Worm (Caenorhabditis elegans) whole organism, young adult: ENCODE results near the gene C14C10.10.

Experiments used
- B0019.2 ChIP-seq: fragments of 200-800 bp; sonication (Bioruptor generic); conservative IDR thresholded peaks from 2 replicates; pipeline ENCODE4 v1.3.6; 2022; ENCODE audit warnings: missing genetic modification reagents, missing genetic modification characterization, missing compliant biosample characterization
- C06A6.2 ChIP-seq: fragments of 200-800 bp; sonication (Bioruptor generic); conservative IDR thresholded peaks from 2 replicates; pipeline ENCODE4 v1.3.6; 2022; ENCODE audit warnings: missing genetic modification characterization, missing compliant biosample characterization
- D2030.7 ChIP-seq: fragments of 200-800 bp; sonication (Bioruptor generic); IDR thresholded peaks from 2 replicates; pipeline ENCODE4 v1.3.6; 2022; ENCODE audit warnings: missing genetic modification reagents, missing genetic modification characterization, missing compliant biosample characterization
- F39B2.1 ChIP-seq: fragments of 200-800 bp; sonication (Bioruptor generic); IDR thresholded peaks from 2 replicates; pipeline ENCODE4 v1.3.6; 2022; ENCODE audit warnings: missing genetic modification reagents, missing genetic modification characterization, missing compliant biosample characterization
- F55B11.4 ChIP-seq: sonication (generic microtip); optimal IDR thresholded peaks from 2 replicates; lab custom pipeline; 2016; ENCODE audit warnings: missing compliant biosample characterization, missing genetic modification characterization, borderline replicate concordance; ENCODE audit not compliant: insufficient read depth
- F57C9.4 ChIP-seq: sonication (generic microtip); optimal IDR thresholded peaks from 2 replicates; lab custom pipeline; 2017; ENCODE audit warnings: mild to moderate bottlenecking, missing genetic modification characterization, missing compliant biosample characterization
- K11D2.4 ChIP-seq: fragments of 200-800 bp; sonication (Bioruptor generic); IDR thresholded peaks from 2 replicates; pipeline ENCODE4 v1.3.6; 2022; ENCODE audit warnings: missing genetic modification reagents, missing genetic modification characterization, missing compliant biosample characterization
- T07F8.4 ChIP-seq: sonication (generic microtip); optimal IDR thresholded peaks from 2 replicates; lab custom pipeline; 2016; ENCODE audit warnings: mild to moderate bottlenecking, missing genetic modification characterization, moderate library complexity, missing compliant biosample characterization
- T26A5.8 ChIP-seq: sonication (generic microtip); optimal IDR thresholded peaks from 2 replicates; lab custom pipeline; 2016; ENCODE audit warnings: missing genetic modification characterization, missing compliant biosample characterization
- Y53G8AR.9 ChIP-seq: fragments of 200-800 bp; sonication (Bioruptor generic); conservative IDR thresholded peaks from 2 replicates; pipeline ENCODE4 v1.3.6; 2022; ENCODE audit warnings: missing genetic modification reagents, missing genetic modification characterization, missing compliant biosample characterization
- ama-1 ChIP-seq, 3 experiments: fragments of 150-350 bp in 1 of 3; sonication (generic microtip) in 2 of 3; optimal IDR thresholded peaks; 2 replicates each; lab custom pipeline; 2014 to 2018; ENCODE audit warnings: missing biosample characterization in 2 of 3, missing genetic modification characterization in 2 of 3, missing genetic modification reagents in 2 of 3
- bed-1 ChIP-seq: fragments of 200-800 bp; sonication (Bioruptor generic); IDR thresholded peaks from 2 replicates; pipeline ENCODE4 v1.3.6; 2022; ENCODE audit warnings: missing genetic modification reagents, missing genetic modification characterization, missing compliant biosample characterization
- cebp-1 ChIP-seq, 2 experiments: fragments of 200-800 bp in 1 of 2; sonication (Bioruptor generic) in 1 of 2; sonication (generic microtip) in 1 of 2; IDR thresholded peaks in 1 of 2; optimal IDR thresholded peaks in 1 of 2; 2 replicates each; pipeline versions ENCODE4 v1.3.6 to Lab custom; 2017 to 2022; ENCODE audit warnings: missing compliant biosample characterization in 2 of 2, missing genetic modification characterization in 2 of 2, mild to moderate bottlenecking in 1 of 2, missing genetic modification reagents in 1 of 2, moderate library complexity in 1 of 2
- ceh-91 ChIP-seq: fragments of 200-800 bp; sonication (Bioruptor generic); IDR thresholded peaks from 2 replicates; pipeline ENCODE4 v1.3.6; 2022; ENCODE audit warnings: missing genetic modification reagents, missing genetic modification characterization, missing compliant biosample characterization
- chd-7 ChIP-seq: sonication (generic microtip); optimal IDR thresholded peaks from 2 replicates; lab custom pipeline; 2016; ENCODE audit warnings: mild to moderate bottlenecking, missing genetic modification characterization, moderate library complexity, missing compliant biosample characterization
- dox-1 ChIP-seq: fragments of 200-800 bp; sonication (Bioruptor generic); IDR thresholded peaks from 2 replicates; pipeline ENCODE4 v1.3.6; 2022; ENCODE audit warnings: missing genetic modification reagents, missing genetic modification characterization, missing compliant biosample characterization
- dpff-1 ChIP-seq: sonication (generic microtip); optimal IDR thresholded peaks from 2 replicates; lab custom pipeline; 2017; ENCODE audit warnings: mild to moderate bottlenecking, missing genetic modification characterization, missing compliant biosample characterization
- egl-44 ChIP-seq: fragments of 200-800 bp; sonication (Bioruptor generic); IDR thresholded peaks from 2 replicates; pipeline ENCODE4 v1.3.6; 2022; ENCODE audit warnings: missing genetic modification reagents, missing genetic modification characterization, missing compliant biosample characterization
- hmg-1.2 ChIP-seq: fragments of 200-800 bp; sonication (Bioruptor generic); IDR thresholded peaks from 2 replicates; pipeline ENCODE4 v1.3.6; 2022; ENCODE audit warnings: missing genetic modification reagents, missing genetic modification characterization, missing compliant biosample characterization
- lin-26 ChIP-seq: fragments of 200-800 bp; sonication (Bioruptor generic); IDR thresholded peaks from 2 replicates; pipeline ENCODE4 v1.3.6; 2022; ENCODE audit warnings: missing genetic modification reagents, missing genetic modification characterization, missing compliant biosample characterization
- lin-40 ChIP-seq: sonication (generic microtip); optimal IDR thresholded peaks from 2 replicates; lab custom pipeline; 2016; ENCODE audit warnings: missing genetic modification characterization, mild to moderate bottlenecking, missing compliant biosample characterization, missing genotype, missing genetic modification reagents
- lin-54 ChIP-seq: fragments of 200-800 bp; sonication (Bioruptor generic); optimal IDR thresholded peaks from 2 replicates; lab custom pipeline; 2018; ENCODE audit warnings: mild to moderate bottlenecking, missing genetic modification characterization, missing compliant biosample characterization
- lsl-1 ChIP-seq: fragments of 200-800 bp; sonication (Bioruptor generic); optimal IDR thresholded peaks from 2 replicates; lab custom pipeline; 2018; ENCODE audit warnings: mild to moderate bottlenecking, missing genetic modification characterization, moderate library complexity, missing compliant biosample characterization
- madf-10 ChIP-seq: sonication (generic microtip); optimal IDR thresholded peaks from 2 replicates; lab custom pipeline; 2016; ENCODE audit warnings: mild to moderate bottlenecking, missing genetic modification characterization, missing compliant biosample characterization
- mcd-1 ChIP-seq: fragments of 200-800 bp; sonication (Bioruptor generic); IDR thresholded peaks from 2 replicates; pipeline ENCODE4 v1.3.6; 2022; ENCODE audit warnings: missing genetic modification reagents, missing genetic modification characterization, missing compliant biosample characterization
- mel-28 ChIP-seq: sonication (generic microtip); optimal IDR thresholded peaks from 2 replicates; lab custom pipeline; 2016; ENCODE audit warnings: borderline replicate concordance, mild to moderate bottlenecking, missing genetic modification characterization, missing compliant biosample characterization
- nfya-2 ChIP-seq: fragments of 200-800 bp; sonication (Bioruptor generic); IDR thresholded peaks from 2 replicates; pipeline ENCODE4 v1.3.6; 2022; ENCODE audit warnings: missing genetic modification reagents, missing genetic modification characterization, missing compliant biosample characterization
- nfyb-1 ChIP-seq: fragments of 200-800 bp; sonication (Bioruptor generic); IDR thresholded peaks from 2 replicates; pipeline ENCODE4 v1.3.6; 2022; ENCODE audit warnings: missing genetic modification reagents, missing genetic modification characterization, missing compliant biosample characterization
- nhr-80 ChIP-seq: sonication (generic microtip); optimal IDR thresholded peaks from 2 replicates; lab custom pipeline; 2016; ENCODE audit warnings: missing genetic modification characterization, missing compliant biosample characterization
- rcor-1 ChIP-seq: fragments of 200-800 bp; sonication (Bioruptor generic); IDR thresholded peaks from 2 replicates; pipeline ENCODE4 v1.3.6; 2022; ENCODE audit warnings: missing genetic modification reagents, missing genetic modification characterization, missing compliant biosample characterization
- rec-8 ChIP-seq, 2 experiments: sonication (generic microtip); optimal IDR thresholded peaks; 2 replicates each; lab custom pipeline; 2016; ENCODE audit warnings: mild to moderate bottlenecking in 2 of 2, missing genetic modification characterization in 2 of 2, missing genetic modification reagents in 2 of 2, missing genotype in 2 of 2, missing biosample characterization in 1 of 2, missing compliant biosample characterization in 1 of 2, moderate library complexity in 1 of 2
- sdz-38 ChIP-seq: sonication (generic microtip); optimal IDR thresholded peaks from 2 replicates; lab custom pipeline; 2016; ENCODE audit warnings: missing genotype, missing genetic modification characterization, missing compliant biosample characterization
- somi-1 ChIP-seq: fragments of 200-800 bp; sonication (Bioruptor generic); optimal IDR thresholded peaks from 2 replicates; lab custom pipeline; 2018; ENCODE audit warnings: mild to moderate bottlenecking, missing genetic modification characterization, missing compliant biosample characterization
- unc-130 ChIP-seq: sonication (generic microtip); optimal IDR thresholded peaks from 2 replicates; lab custom pipeline; 2016; ENCODE audit warnings: missing genetic modification reagents, missing genetic modification characterization, missing compliant biosample characterization
- unc-62 ChIP-seq: fragments of 150-350 bp; optimal IDR thresholded peaks from 2 replicates; lab custom pipeline; 2014; ENCODE audit warnings: missing biosample characterization, missing genetic modification reagents, missing genetic modification characterization
- ztf-26 ChIP-seq: sonication (generic microtip); optimal IDR thresholded peaks from 2 replicates; lab custom pipeline; 2017; ENCODE audit warnings: missing genetic modification characterization, missing compliant biosample characterization
- ztf-28 ChIP-seq: fragments of 200-800 bp; sonication (Bioruptor generic); IDR thresholded peaks from 2 replicates; pipeline ENCODE4 v1.3.6; 2022; ENCODE audit warnings: missing genetic modification reagents, missing genetic modification characterization, missing compliant biosample characterization

Gene C14C10.10

DNA sequence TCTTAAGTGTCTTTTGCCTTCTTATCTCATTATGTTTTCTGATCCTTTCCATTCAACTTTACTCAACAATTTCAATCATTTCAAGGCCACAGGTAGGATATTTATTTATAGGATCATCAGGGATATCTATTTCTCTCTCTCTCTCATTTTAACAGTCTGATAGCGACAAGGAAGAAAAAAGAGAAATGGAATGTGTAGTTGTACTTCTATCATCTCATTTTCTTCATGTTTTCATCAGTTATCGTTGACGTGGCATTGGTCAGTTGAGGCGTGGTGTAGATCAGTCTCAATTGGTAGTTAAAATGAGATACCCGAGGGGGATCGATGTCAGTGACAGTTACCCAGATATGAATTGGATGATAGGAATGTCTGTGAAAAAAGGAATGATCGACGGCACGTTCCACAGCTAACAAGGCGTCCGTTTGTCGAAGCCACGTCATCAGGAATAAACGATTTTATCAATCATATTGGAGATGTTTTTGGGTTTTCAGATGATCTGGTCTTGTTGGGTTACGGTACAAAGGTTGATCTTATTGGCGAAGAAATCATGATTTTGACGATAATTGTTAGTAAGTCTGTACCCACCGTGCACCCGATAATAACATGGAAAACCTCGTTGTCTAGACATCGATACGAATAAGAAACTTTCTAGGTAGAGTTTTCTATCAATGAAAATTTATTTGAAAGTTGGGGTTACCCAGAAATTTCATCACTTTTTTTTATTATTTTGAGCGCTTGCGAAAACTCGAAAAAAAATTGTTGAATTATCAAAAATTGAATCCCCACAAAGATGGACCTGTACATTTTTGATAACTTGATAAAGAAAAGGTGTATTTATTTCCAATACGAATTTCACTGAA is 44.5 kb downstream of the C14C10.10 start (continued):
- TF ChIP-seq ztf-26 (tag; lab: Kevin White, UChicago) (peak; percentile 32), sdz-38 (no peak), ama-1 (optimal IDR thresholded peaks at IDR 0.05; lab: Kevin White, UChicago) (peak; percentile 54), ama-1 (GFP tag; optimal IDR thresholded peaks at IDR 0.05; lab: Kevin White, UChicago) (no peak), bed-1 (GFP tag; lab: Robert Waterston, UW) (no peak), lin-54 (GFP tag; lab: Kevin White, UChicago) (no peak), T26A5.8 (tag; lab: Kevin White, UChicago) (no peak), rcor-1 (GFP tag; lab: Robert Waterston, UW) (no peak), hmg-1.2 (GFP tag; lab: Robert Waterston, UW) (no peak), somi-1 (GFP tag; lab: Kevin White, UChicago) (peak; percentile 45), unc-130 (GFP tag; lab: Kevin White, UChicago) (no peak), C06A6.2 (GFP tag; lab: Robert Waterston, UW) (0 out of 2 replicates have a peak, but pooled peaks have one; percentile 14), ztf-28 (GFP tag; lab: Robert Waterston, UW) (no peak)

DNA sequence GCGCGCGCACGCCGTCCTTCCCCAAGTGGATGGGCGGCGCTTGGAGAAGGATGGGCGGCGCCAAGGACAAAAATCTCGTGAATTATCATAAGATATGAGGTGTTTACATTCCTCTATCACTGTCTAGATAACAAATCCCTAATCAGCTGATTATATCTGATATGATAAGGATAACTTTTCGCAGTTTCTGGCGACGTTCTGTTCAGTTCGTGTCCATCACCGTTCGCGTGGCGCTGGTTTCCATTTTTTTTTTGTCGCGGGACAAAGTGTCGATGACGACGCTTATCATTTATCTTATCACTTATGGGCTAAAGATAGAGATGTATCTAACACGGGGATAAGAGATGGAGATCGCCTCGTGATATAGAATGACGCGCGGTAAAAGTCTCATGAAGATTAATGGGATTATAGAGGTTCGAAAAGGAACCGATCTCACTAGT is 45.6 kb downstream of the C14C10.10 start:
- TF ChIP-seq K11D2.4 (GFP tag; lab: Robert Waterston, UW) (peak; percentile 63), C06A6.2 (GFP tag; lab: Robert Waterston, UW) (peak; percentile 59; the same call in 1 of the 2 replicates), madf-10 (no peak), lin-40 (peak; percentile 30), B0019.2 (GFP tag; lab: Robert Waterston, UW) (no peak), chd-7 (tag; lab: Kevin White, UChicago) (peak; percentile 21), cebp-1 (GFP tag; IDR thresholded peaks at IDR 0.05; lab: Robert Waterston, UW) (no peak), cebp-1 (tag; optimal IDR thresholded peaks at IDR 0.05; lab: Kevin White, UChicago) (peak; percentile 7), ztf-26 (tag; lab: Kevin White, UChicago) (peak; percentile 82), somi-1 (GFP tag; lab: Kevin White, UChicago) (peak; percentile 87), mcd-1 (GFP tag; lab: Robert Waterston, UW) (0 out of 2 replicates have a peak, but pooled peaks have one; percentile 10)
- TF ChIP-seq, all 124 proteins: peak for 8

DNA sequence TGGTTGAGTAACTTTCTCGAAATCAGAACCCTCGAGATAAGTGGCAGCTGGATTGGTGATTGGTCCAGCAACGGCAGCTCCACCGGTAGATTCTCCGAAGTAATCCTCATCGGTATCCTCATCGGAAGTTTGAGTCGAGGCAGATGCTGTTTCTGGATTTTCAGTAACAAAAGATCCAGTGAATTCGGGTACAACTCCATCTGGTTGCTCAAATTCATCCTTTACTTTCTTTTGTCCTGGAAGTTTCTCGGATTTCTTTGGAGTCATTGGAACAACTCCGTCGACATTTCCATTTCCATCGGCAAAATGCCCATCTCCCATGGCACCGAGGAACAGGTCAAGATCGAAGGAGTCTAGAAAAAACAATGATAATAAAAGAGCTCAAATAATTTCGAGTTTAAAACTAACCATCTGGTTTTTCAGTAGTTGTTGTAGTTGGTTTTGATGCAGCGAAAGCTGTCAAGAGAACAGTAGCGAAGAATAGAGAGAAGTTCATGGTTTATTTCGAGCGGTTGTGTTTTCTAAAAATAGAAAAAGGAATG is 46.2 kb downstream of the C14C10.10 start, which contains the start of gene F45D3.4:
Gene F45D3.4 (minus strand): TSS at position 521 of the 542 bp plus-strand sequence.
- TF ChIP-seq K11D2.4 (GFP tag; lab: Robert Waterston, UW) (0 out of 2 replicates have a peak, but pooled peaks have one; percentile 11), lsl-1 (GFP tag; lab: Kevin White, UChicago) (no peak), rcor-1 (GFP tag; lab: Robert Waterston, UW) (0 out of 2 replicates have a peak, but pooled peaks have one; percentile 20)

DNA sequence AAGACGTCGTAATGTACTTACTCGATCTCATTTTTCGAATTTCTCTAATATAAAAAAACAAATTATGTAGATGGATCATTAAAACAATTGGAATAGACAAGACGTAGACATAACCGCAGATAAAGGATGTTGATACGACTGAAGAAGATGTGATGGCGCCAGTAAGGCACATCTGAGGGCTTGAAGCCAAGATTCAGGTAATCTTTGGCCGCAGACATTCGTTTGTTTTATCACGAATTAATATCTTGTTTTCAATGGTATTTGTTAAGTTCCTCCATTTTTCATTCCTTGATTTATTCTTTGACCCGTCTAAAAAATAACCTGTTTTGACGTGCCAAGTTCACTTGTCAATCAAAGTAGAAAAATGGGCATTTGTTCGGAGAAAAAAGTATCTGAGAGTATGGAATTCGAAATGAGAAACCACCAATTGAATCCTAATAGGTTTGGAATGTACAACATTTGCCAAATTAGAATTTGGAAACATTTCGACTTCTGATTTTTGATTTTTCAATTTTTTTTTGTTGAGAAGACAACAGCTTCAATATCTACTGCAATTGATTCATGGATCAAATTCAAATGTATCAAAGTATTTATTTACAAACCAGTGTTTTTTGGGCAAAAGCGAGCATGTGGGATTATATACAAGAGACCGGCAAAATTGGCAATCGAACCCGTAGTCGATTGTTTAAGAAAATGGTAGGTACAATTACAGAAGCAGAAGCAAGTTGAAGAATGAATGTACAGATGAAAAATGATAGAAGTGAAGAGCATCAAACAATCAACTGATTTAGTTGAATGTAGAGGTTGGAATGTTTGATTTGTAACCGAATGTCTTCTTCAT is 47.1 kb downstream of the C14C10.10 start:
- no peak for TF ChIP-seq mel-28
- TF ChIP-seq Y53G8AR.9 (GFP tag; lab: Robert Waterston, UW), result 0 out of 2 replicates have a peak, but pooled peaks have one; percentile 26
- TF ChIP-seq egl-44 (GFP tag; lab: Robert Waterston, UW), result no peak
- TF ChIP-seq F39B2.1 (GFP tag; lab: Robert Waterston, UW), result no peak
- no peak for TF ChIP-seq nhr-80 (tag; lab: Kevin White, UChicago)
- no peak for TF ChIP-seq nfyb-1 (GFP tag; lab: Robert Waterston, UW)
- no peak for TF ChIP-seq D2030.7 (GFP tag; lab: Robert Waterston, UW)
- peak; percentile 17; the same call in 1 of the 2 replicates for TF ChIP-seq dox-1 (GFP tag; lab: Robert Waterston, UW)
- TF ChIP-seq F57C9.4 (tag; lab: Kevin White, UChicago), result no peak
- TF ChIP-seq F55B11.4, result no peak
- TF ChIP-seq lin-26 (GFP tag; lab: Robert Waterston, UW), result peak; percentile 59; the same call in 1 of the 2 replicates
- no peak for TF ChIP-seq dpff-1 (tag; lab: Kevin White, UChicago)
- no peak for TF ChIP-seq T07F8.4 (tag; lab: Kevin White, UChicago)
- TF ChIP-seq unc-62 (GFP tag; lab: Kevin White, UChicago), result no peak
- TF ChIP-seq rec-8 (tag; optimal IDR thresholded peaks at IDR 0.05; lab: Kevin White, UChicago), result no peak
- TF ChIP-seq ama-1 (optimal IDR thresholded peaks at IDR 0.05; lab: Kevin White, UChicago), result peak; percentile 87
- TF ChIP-seq ama-1 (GFP tag; optimal IDR thresholded peaks at IDR 0.05; lab: Kevin White, UChicago), result no peak
- TF ChIP-seq ceh-91 (GFP tag; lab: Robert Waterston, UW), result no peak
- TF ChIP-seq nfya-2 (GFP tag; lab: Robert Waterston, UW), result no peak
